Fruit fly (Drosophila melanogaster) whole organism, embryonic: Measurements from ENCODE around the gene CG44303.

Experiments
- Awh ChIP-seq: fragments of 200-800 bp; sonication (Bioruptor generic); IDR thresholded peaks from 2 replicates; pipeline ENCODE4, ENCODE4 v1.3.6; 2022; ENCODE audit warnings: missing biosample characterization, missing genetic modification characterization
- Bdp1 ChIP-seq: fragments of 200-800 bp; sonication (Bioruptor generic); optimal IDR thresholded peaks from 3 replicates; lab custom pipeline; 2016; ENCODE audit warnings: missing biosample characterization, missing genetic modification characterization
- CG11085 ChIP-seq: fragments of 200-800 bp; sonication (Bioruptor generic); IDR thresholded peaks from 2 replicates; pipeline ENCODE4 v1.3.6; 2022; ENCODE audit warnings: missing biosample characterization, missing genetic modification characterization
- CG11247 ChIP-seq: fragments of 200-800 bp; sonication (Bioruptor generic); IDR thresholded peaks from 2 replicates; pipeline ENCODE4 v1.3.6; 2022; ENCODE audit warnings: missing biosample characterization, missing genetic modification characterization
- CG11723 ChIP-seq: fragments of 200-800 bp; sonication (Bioruptor generic); optimal IDR thresholded peaks from 2 replicates; lab custom pipeline; 2017; ENCODE audit warnings: missing biosample characterization, mild to moderate bottlenecking, missing genetic modification characterization
- CG1233 ChIP-seq: fragments of 200-800 bp; sonication (Bioruptor generic); optimal IDR thresholded peaks from 4 replicates; lab custom pipeline; 2018; ENCODE audit warnings: missing biosample characterization, mild to moderate bottlenecking, missing genetic modification characterization
- CG12744 ChIP-seq: fragments of 200-800 bp; sonication (Bioruptor generic); optimal IDR thresholded peaks from 2 replicates; lab custom pipeline; 2016; ENCODE audit warnings: missing biosample characterization, missing genetic modification characterization
- CG12942 ChIP-seq: fragments of 200-800 bp; sonication (Bioruptor generic); optimal IDR thresholded peaks from 3 replicates; lab custom pipeline; 2016; ENCODE audit warnings: missing biosample characterization, missing genetic modification characterization
- CG13287 ChIP-seq: fragments of 200-800 bp; sonication (Bioruptor generic); IDR thresholded peaks from 2 replicates; pipeline ENCODE4 v1.3.6; 2022; ENCODE audit warnings: missing biosample characterization, missing genetic modification characterization; ENCODE audit not compliant: partially characterized antibody
- CG17612 ChIP-seq: fragments of 200-800 bp; sonication (Bioruptor generic); IDR thresholded peaks from 2 replicates; pipeline ENCODE4 v1.3.6; 2022; ENCODE audit warnings: missing biosample characterization, missing genetic modification characterization
- CG17829 ChIP-seq: fragments of 200-800 bp; optimal IDR thresholded peaks from 2 replicates; lab custom pipeline; 2019; ENCODE audit warnings: missing biosample characterization, mild to moderate bottlenecking, missing genetic modification characterization, moderate library complexity
- CG18011 ChIP-seq: fragments of 200-800 bp; sonication (Bioruptor generic); optimal IDR thresholded peaks from 2 replicates; lab custom pipeline; 2017; ENCODE audit warnings: missing biosample characterization, missing genetic modification characterization, mild to moderate bottlenecking, moderate library complexity, missing genotype
- CG2202 ChIP-seq: fragments of 200-800 bp; sonication (Bioruptor generic); optimal IDR thresholded peaks from 2 replicates; lab custom pipeline; 2018; ENCODE audit warnings: missing biosample characterization, mild to moderate bottlenecking, missing genetic modification characterization
- CG31224 ChIP-seq: fragments of 200-800 bp; sonication (Bioruptor generic); IDR thresholded peaks from 2 replicates; pipeline ENCODE4 v1.3.6; 2022; ENCODE audit warnings: missing biosample characterization, missing genetic modification characterization
- CG5245 ChIP-seq: fragments of 200-800 bp; sonication (Bioruptor generic); optimal IDR thresholded peaks from 3 replicates; lab custom pipeline; 2016; ENCODE audit warnings: missing biosample characterization, missing genetic modification characterization
- CG6175 ChIP-seq: fragments of 200-800 bp; sonication (Bioruptor generic); IDR thresholded peaks from 3 replicates; pipeline ENCODE4 v1.3.6; 2022; ENCODE audit warnings: missing biosample characterization, missing genetic modification characterization
- CG7963 ChIP-seq: fragments of 200-800 bp; sonication (Bioruptor generic); IDR thresholded peaks from 3 replicates; pipeline ENCODE4 v1.3.6; 2022; ENCODE audit warnings: missing biosample characterization, missing genetic modification characterization; ENCODE audit not compliant: partially characterized antibody
- CG8281 ChIP-seq: fragments of 200-800 bp; sonication (Bioruptor generic); optimal IDR thresholded peaks from 2 replicates; lab custom pipeline; 2018; ENCODE audit warnings: missing biosample characterization, mild to moderate bottlenecking, missing genetic modification characterization, moderate library complexity
- CG9437 ChIP-seq: fragments of 200-800 bp; sonication (Bioruptor generic); optimal IDR thresholded peaks from 2 replicates; lab custom pipeline; 2018; ENCODE audit warnings: missing biosample characterization, mild to moderate bottlenecking, missing genetic modification characterization
- CG9727 ChIP-seq: fragments of 200-800 bp; sonication (Bioruptor generic); optimal IDR thresholded peaks from 3 replicates; lab custom pipeline; 2017; ENCODE audit warnings: missing biosample characterization, mild to moderate bottlenecking, missing genetic modification characterization
- CHES-1-like ChIP-seq: fragments of 200-800 bp; sonication (Bioruptor generic); optimal IDR thresholded peaks from 2 replicates; lab custom pipeline; 2016; ENCODE audit warnings: missing biosample characterization, missing genetic modification characterization
- Camta ChIP-seq: fragments of 200-800 bp; sonication (Bioruptor generic); optimal IDR thresholded peaks from 2 replicates; lab custom pipeline; 2016; ENCODE audit warnings: missing biosample characterization, missing genetic modification characterization
- D19B ChIP-seq: fragments of 200-800 bp; sonication (Bioruptor generic); optimal IDR thresholded peaks from 2 replicates; lab custom pipeline; 2017; ENCODE audit warnings: missing biosample characterization, mild to moderate bottlenecking, missing genetic modification characterization
- Dek ChIP-seq: fragments of 200-800 bp; sonication (Bioruptor generic); optimal IDR thresholded peaks from 3 replicates; lab custom pipeline; 2019; ENCODE audit warnings: missing biosample characterization, mild to moderate bottlenecking, missing genetic modification characterization, moderate library complexity
- HLHmδ ChIP-seq: fragments of 200-800 bp; sonication (Bioruptor generic); optimal IDR thresholded peaks from 2 replicates; lab custom pipeline; 2018; ENCODE audit warnings: missing biosample characterization, mild to moderate bottlenecking, missing genetic modification characterization, moderate library complexity
- HmgD ChIP-seq: fragments of 200-800 bp; sonication (Bioruptor generic); optimal IDR thresholded peaks from 3 replicates; lab custom pipeline; 2016; ENCODE audit warnings: missing biosample characterization, missing genetic modification characterization
- Max ChIP-seq: fragments of 200-800 bp; sonication (Bioruptor generic); optimal IDR thresholded peaks from 2 replicates; lab custom pipeline; 2016; ENCODE audit warnings: missing biosample characterization, mild to moderate bottlenecking, missing genetic modification characterization
- Mes4 ChIP-seq: fragments of 200-800 bp; sonication (Bioruptor generic); optimal IDR thresholded peaks from 2 replicates; lab custom pipeline; 2016; ENCODE audit warnings: missing biosample characterization, missing genetic modification characterization
- Oaz ChIP-seq: fragments of 200-800 bp; sonication (Bioruptor generic); IDR thresholded peaks from 2 replicates; pipeline ENCODE4 v1.3.6; 2022; ENCODE audit warnings: missing biosample characterization, missing genetic modification characterization
- Six4 ChIP-seq: fragments of 200-800 bp; sonication (Bioruptor generic); optimal IDR thresholded peaks from 2 replicates; lab custom pipeline; 2016; ENCODE audit warnings: missing biosample characterization, missing genetic modification characterization
- Taf1 ChIP-seq: fragments of 200-800 bp; sonication (Bioruptor generic); IDR thresholded peaks from 2 replicates; pipeline ENCODE4 v1.3.6; 2022; ENCODE audit warnings: missing biosample characterization, missing genetic modification characterization
- amos ChIP-seq: fragments of 200-800 bp; sonication (Bioruptor generic); IDR thresholded peaks from 2 replicates; pipeline ENCODE4 v1.3.6; 2022; ENCODE audit warnings: missing biosample characterization, missing genetic modification characterization; ENCODE audit not compliant: partially characterized antibody
- br ChIP-seq: fragments of >200 bp; optimal IDR thresholded peaks from 2 replicates; lab custom pipeline; 2017
- btn ChIP-seq: fragments of 200-800 bp; sonication (Bioruptor generic); optimal IDR thresholded peaks from 2 replicates; lab custom pipeline; 2016; ENCODE audit warnings: missing biosample characterization, missing genetic modification characterization
- chif ChIP-seq, 2 experiments: fragments of 200-800 bp; sonication (Bioruptor generic); optimal IDR thresholded peaks; 3 replicates each; lab custom pipeline; 2016; ENCODE audit warnings: missing biosample characterization in 2 of 2, missing genetic modification characterization in 2 of 2
- gro ChIP-seq: fragments of 200-800 bp; sonication (Bioruptor generic); optimal IDR thresholded peaks from 2 replicates; lab custom pipeline; 2016; ENCODE audit warnings: missing biosample characterization, missing genetic modification characterization
- insv ChIP-seq, 2 experiments: fragments of 200-800 bp; sonication (Bioruptor generic); optimal IDR thresholded peaks; 3 replicates each; lab custom pipeline; 2016 to 2018; ENCODE audit warnings: missing biosample characterization in 2 of 2, missing genetic modification characterization in 2 of 2
- kah ChIP-seq: fragments of 200-800 bp; sonication (Bioruptor generic); optimal IDR thresholded peaks from 2 replicates; lab custom pipeline; 2018; ENCODE audit warnings: missing biosample characterization, mild to moderate bottlenecking, missing genetic modification characterization
- lola ChIP-seq, 3 experiments: fragments of >200 bp in 2 of 3; fragments of 200-800 bp in 1 of 3; sonication (Bioruptor generic) in 1 of 3; optimal IDR thresholded peaks; 2 replicates each; lab custom pipeline; 2017 to 2019; ENCODE audit warnings: missing biosample characterization in 3 of 3, missing genetic modification characterization in 3 of 3, mild to moderate bottlenecking in 1 of 3, moderate library complexity in 1 of 3
- luna ChIP-seq: fragments of 200-800 bp; sonication (Bioruptor generic); optimal IDR thresholded peaks from 2 replicates; lab custom pipeline; 2016; ENCODE audit warnings: missing biosample characterization, missing genetic modification characterization
- pfk ChIP-seq: fragments of 200-800 bp; sonication (Bioruptor generic); optimal IDR thresholded peaks from 2 replicates; lab custom pipeline; 2018; ENCODE audit warnings: missing biosample characterization, mild to moderate bottlenecking, missing genetic modification characterization, moderate library complexity
- pum ChIP-seq: fragments of 200-800 bp; sonication (Bioruptor generic); optimal IDR thresholded peaks from 2 replicates; lab custom pipeline; 2016; ENCODE audit warnings: missing biosample characterization, missing genetic modification characterization
- rib ChIP-seq: fragments of 200-800 bp; sonication (Bioruptor generic); IDR thresholded peaks from 2 replicates; pipeline ENCODE4 v1.3.6; 2022; ENCODE audit warnings: missing biosample characterization, missing genetic modification characterization
- sd ChIP-seq: fragments of 200-800 bp; sonication (Bioruptor generic); optimal IDR thresholded peaks from 3 replicates; lab custom pipeline; 2018; ENCODE audit warnings: missing biosample characterization, mild to moderate bottlenecking, missing genetic modification characterization, moderate library complexity
- sr ChIP-seq: fragments of 200-800 bp; sonication (Bioruptor generic); IDR thresholded peaks from 3 replicates; pipeline ENCODE4 v1.3.6; 2022; ENCODE audit warnings: missing biosample characterization, missing genetic modification characterization
- stc ChIP-seq: fragments of 200-800 bp; sonication (Bioruptor generic); IDR thresholded peaks from 2 replicates; pipeline ENCODE4 v1.3.6; 2022; ENCODE audit warnings: missing biosample characterization, missing genetic modification characterization
- tll ChIP-seq, 2 experiments: fragments of 200-800 bp in 1 of 2; fragments of >200 bp in 1 of 2; sonication (Bioruptor generic) in 1 of 2; optimal IDR thresholded peaks; 2 replicates each; lab custom pipeline; 2017 to 2019; ENCODE audit warnings: missing biosample characterization in 2 of 2, missing genetic modification characterization in 2 of 2, mild to moderate bottlenecking in 1 of 2, moderate library complexity in 1 of 2
- trem ChIP-seq: fragments of 200-800 bp; optimal IDR thresholded peaks from 3 replicates; lab custom pipeline; 2019; ENCODE audit warnings: missing biosample characterization, mild to moderate bottlenecking, missing genetic modification characterization, moderate library complexity
- unc-4 ChIP-seq: fragments of 200-800 bp; sonication (Bioruptor generic); IDR thresholded peaks from 2 replicates; pipeline ENCODE4 v1.3.6; 2022; ENCODE audit warnings: missing biosample characterization, missing genetic modification characterization; ENCODE audit not compliant: partially characterized antibody
- z ChIP-seq: fragments of 200-800 bp; sonication (Bioruptor generic); IDR thresholded peaks from 3 replicates; pipeline ENCODE4 v1.3.6; 2022; ENCODE audit warnings: missing biosample characterization, missing genetic modification characterization
- zfh2 ChIP-seq: fragments of 200-800 bp; sonication (Bioruptor generic); optimal IDR thresholded peaks from 2 replicates; lab custom pipeline; 2016; ENCODE audit warnings: missing biosample characterization, missing genetic modification characterization

Gene CG44303

dm6 chrX:6696467-6696866 is 9.2 kb upstream of the CG44303 start (continued):
- peak; percentile 44 for TF ChIP-seq Mes4 (GFP tag; lab: Kevin White, UChicago)
- peak; percentile 17 for TF ChIP-seq sd
- TF ChIP-seq CG11085 (GFP tag; lab: Robert Waterston, UW): no peak
- TF ChIP-seq HmgD (GFP tag; lab: Kevin White, UChicago): peak; percentile 30
- TF ChIP-seq Oaz (GFP tag; lab: Robert Waterston, UW): peak; percentile 32; the same call in 1 of the 2 replicates
- 0 out of 2 replicates have a peak, but pooled peaks have one; percentile 42 for TF ChIP-seq Awh (GFP tag; lab: Robert Waterston, UW)
- TF ChIP-seq CG18011: peak; percentile 46
- TF ChIP-seq CG12744 (GFP tag; lab: Kevin White, UChicago): peak; percentile 54
- peak; percentile 12 for TF ChIP-seq trem
- TF ChIP-seq CG17612 (GFP tag; lab: Robert Waterston, UW): no peak
- TF ChIP-seq CG1233 (GFP tag; lab: Kevin White, UChicago): peak; percentile 45
- no peak for TF ChIP-seq br
- TF ChIP-seq Max (GFP tag; lab: Kevin White, UChicago): peak; percentile 15
- peak; percentile 27 for TF ChIP-seq CG2202 (tag; lab: Kevin White, UChicago)
- TF ChIP-seq HLHmδ (GFP tag; lab: Kevin White, UChicago): no peak
- TF ChIP-seq zfh2 (GFP tag; lab: Kevin White, UChicago): peak; percentile 54
- no peak for TF ChIP-seq CG13287
- peak; percentile 41; the same call in 1 of the 2 replicates for TF ChIP-seq CG11247 (GFP tag; lab: Robert Waterston, UW)
- TF ChIP-seq unc-4 (GFP tag; lab: Robert Waterston, UW): no peak
- TF ChIP-seq chif (GFP tag; optimal IDR thresholded peaks at IDR 0.05; lab: Kevin White, UChicago): peak; percentile 41 to 59
- TF ChIP-seq CG31224 (GFP tag; lab: Robert Waterston, UW): no peak
- peak; percentile 19 for TF ChIP-seq pum (GFP tag; lab: Kevin White, UChicago)
- peak in 1 of 3 experiments; percentile 51 for TF ChIP-seq lola (GFP tag; optimal IDR thresholded peaks at IDR 0.05; lab: Kevin White, UChicago)
- no peak for TF ChIP-seq CG12942 (GFP tag; lab: Kevin White, UChicago)
- TF ChIP-seq stc: peak; percentile 70
- TF ChIP-seq tll (GFP tag; optimal IDR thresholded peaks at IDR 0.05; lab: Kevin White, UChicago): no peak
- TF ChIP-seq CG9437 (GFP tag; lab: Kevin White, UChicago): peak; percentile 46
- TF ChIP-seq Bdp1 (GFP tag; lab: Kevin White, UChicago): peak; percentile 42
- TF ChIP-seq amos (GFP tag; lab: Robert Waterston, UW): no peak
- TF ChIP-seq insv (GFP tag; optimal IDR thresholded peaks at IDR 0.05; lab: Kevin White, UChicago): peak in 1 of 2 experiments; percentile 31
- TF ChIP-seq luna: no peak
- no peak for TF ChIP-seq CG6175 (GFP tag; lab: Robert Waterston, UW)
- peak; percentile 17 for TF ChIP-seq pfk (GFP tag; lab: Kevin White, UChicago)
- TF ChIP-seq CG17829 (tag; lab: Kevin White, UChicago): peak; percentile 53
- no peak for TF ChIP-seq CG7963
- no peak for TF ChIP-seq z (GFP tag; lab: Robert Waterston, UW)
- no peak for TF ChIP-seq CG5245 (GFP tag; lab: Kevin White, UChicago)
- peak; percentile 66 for TF ChIP-seq Dek (tag; lab: Kevin White, UChicago)
- TF ChIP-seq CG9727 (GFP tag; lab: Kevin White, UChicago): peak; percentile 63
- peak; percentile 40 for TF ChIP-seq Camta (GFP tag; lab: Kevin White, UChicago)
- TF ChIP-seq sr (GFP tag; lab: Robert Waterston, UW): no peak
- peak; percentile 59 for TF ChIP-seq D19B
- TF ChIP-seq kah (GFP tag; lab: Kevin White, UChicago): peak; percentile 10
- peak; percentile 34 for TF ChIP-seq Six4 (GFP tag; lab: Kevin White, UChicago)
- TF ChIP-seq Taf1: peak; percentile 43; the same call in 1 of the 2 replicates
- TF ChIP-seq CG8281: peak; percentile 9
- TF ChIP-seq gro (GFP tag; lab: Kevin White, UChicago): peak; percentile 79
- peak; percentile 65 for TF ChIP-seq CG11723
- no peak for TF ChIP-seq btn (GFP tag; lab: Kevin White, UChicago)
- TF ChIP-seq CHES-1-like (GFP tag; lab: Kevin White, UChicago): peak; percentile 32
- TF ChIP-seq rib (GFP tag; lab: Robert Waterston, UW): 0 out of 2 replicates have a peak, but pooled peaks have one; percentile 38
